Worm (Caenorhabditis elegans) whole organism, L4/young adult: ENCODE measurements around the gene chil-10.

Experiments used
- W03F9.2 ChIP-seq: fragments of 150-350 bp; optimal IDR thresholded peaks from 2 replicates; lab custom pipeline; 2014; ENCODE audit warnings: missing biosample characterization, missing genetic modification characterization
- him-1 ChIP-seq: sonication (generic microtip); optimal IDR thresholded peaks from 2 replicates; lab custom pipeline; 2016; ENCODE audit warnings: missing genotype, missing genetic modification reagents, missing genetic modification characterization, missing compliant biosample characterization

ce11 chrX:912564-912963, 45.1 kb upstream of the chil-10 start:
- TF ChIP-seq him-1 (tag; lab: Kevin White, UChicago) (no peak), W03F9.2 (tag; lab: Kevin White, UChicago) (no peak)
